Worm (Caenorhabditis elegans): Measurements from ENCODE around the gene D1022.4.

The D1022.4 gene

ce11 chrII:7420157-7420556 is 36.9 kb downstream of the D1022.4 start:
- TF ChIP-seq ztf-23 (GFP tag; IDR thresholded peaks at IDR 0.05) (no peak), ref-1 (GFP tag; conservative IDR thresholded peaks at IDR 0.05) (no peak), ztf-29 (GFP tag; IDR thresholded peaks at IDR 0.05) (no peak), cog-1 (tag; optimal IDR thresholded peaks at IDR 0.05) (no peak), T22C8.4 (GFP tag; IDR thresholded peaks at IDR 0.05) (no peak), med-1 (GFP tag; optimal IDR thresholded peaks at IDR 0.05; ENCODE audit: insufficient read depth) (no peak), klf-2 (GFP tag; conservative IDR thresholded peaks at IDR 0.05) (no peak)

DNA sequence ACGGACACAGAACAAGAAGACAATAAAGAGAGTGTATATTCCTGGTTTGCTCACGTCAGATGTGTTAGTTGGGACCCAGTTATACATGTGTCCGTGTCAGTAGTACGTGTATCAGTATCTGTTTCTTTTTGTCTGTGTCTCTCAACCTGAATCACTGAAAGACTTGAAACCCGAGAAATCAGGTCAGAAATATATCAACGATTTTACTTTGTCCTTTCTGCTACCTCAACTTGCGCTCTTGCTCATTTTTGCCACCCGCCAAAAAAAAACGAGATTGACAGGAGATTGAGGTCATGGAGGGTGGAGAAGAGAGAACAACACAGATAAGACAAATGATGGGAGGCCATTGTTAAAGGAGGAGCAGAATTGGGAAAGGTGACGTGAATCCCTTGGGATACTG is 37.5 kb downstream of the D1022.4 start:
- TF ChIP-seq flt-1 (GFP tag; IDR thresholded peaks at IDR 0.05), result no peak
- no peak for TF ChIP-seq ztf-23 (GFP tag; IDR thresholded peaks at IDR 0.05)
- TF ChIP-seq ztf-29 (GFP tag; IDR thresholded peaks at IDR 0.05), result no peak
- TF ChIP-seq T22C8.4 (GFP tag; IDR thresholded peaks at IDR 0.05), result no peak
- TF ChIP-seq med-1 (GFP tag; optimal IDR thresholded peaks at IDR 0.05; ENCODE audit: insufficient read depth), result no peak
- TF ChIP-seq ref-1 (GFP tag; conservative IDR thresholded peaks at IDR 0.05), result no peak
- TF ChIP-seq tab-1 (GFP tag; IDR thresholded peaks at IDR 0.05), result no peak
- no peak for TF ChIP-seq cog-1 (tag; optimal IDR thresholded peaks at IDR 0.05)
- TF ChIP-seq klf-2 (GFP tag; conservative IDR thresholded peaks at IDR 0.05), result no peak

- TF ChIP-seq med-1 (GFP tag; optimal IDR thresholded peaks at IDR 0.05; ENCODE audit: insufficient read depth) (no peak), T22C8.4 (GFP tag; IDR thresholded peaks at IDR 0.05) (no peak), klf-2 (GFP tag; conservative IDR thresholded peaks at IDR 0.05) (no peak), ztf-23 (GFP tag; IDR thresholded peaks at IDR 0.05) (no peak), flt-1 (GFP tag; IDR thresholded peaks at IDR 0.05) (no peak), cog-1 (tag; optimal IDR thresholded peaks at IDR 0.05) (no peak), tab-1 (GFP tag; IDR thresholded peaks at IDR 0.05) (no peak), ztf-29 (GFP tag; IDR thresholded peaks at IDR 0.05) (no peak), ref-1 (GFP tag; conservative IDR thresholded peaks at IDR 0.05) (no peak)
These were observed 43.3 kb downstream of the D1022.4 start for ce11 chrII:7413764-7414163.

DNA sequence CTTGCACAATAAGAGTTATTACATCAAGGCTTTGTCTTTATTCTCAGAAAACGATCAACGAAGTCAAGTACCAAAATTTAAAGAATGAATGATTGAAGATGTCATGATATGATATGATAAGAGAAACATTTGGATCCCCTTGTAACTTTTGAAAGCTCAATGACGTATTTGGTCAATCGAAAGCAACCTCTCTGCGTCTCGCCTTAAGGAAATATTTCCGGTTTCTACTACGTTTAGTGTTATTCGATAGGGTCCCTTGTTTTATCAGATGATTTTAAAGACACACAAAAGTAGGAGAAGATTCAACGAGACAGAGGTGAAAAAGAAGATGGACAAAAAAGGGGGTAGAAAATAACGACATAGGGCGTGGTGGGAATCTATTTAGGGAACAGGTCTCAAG is 43.8 kb downstream of the D1022.4 start:
- TF ChIP-seq klf-2 (GFP tag; conservative IDR thresholded peaks at IDR 0.05) (no peak), ztf-29 (GFP tag; IDR thresholded peaks at IDR 0.05) (no peak), med-1 (GFP tag; optimal IDR thresholded peaks at IDR 0.05; ENCODE audit: insufficient read depth) (no peak), ztf-23 (GFP tag; IDR thresholded peaks at IDR 0.05) (no peak), tab-1 (GFP tag; IDR thresholded peaks at IDR 0.05) (no peak), flt-1 (GFP tag; IDR thresholded peaks at IDR 0.05) (no peak), cog-1 (tag; optimal IDR thresholded peaks at IDR 0.05) (no peak), T22C8.4 (GFP tag; IDR thresholded peaks at IDR 0.05) (no peak), ref-1 (GFP tag; conservative IDR thresholded peaks at IDR 0.05) (no peak)

DNA sequence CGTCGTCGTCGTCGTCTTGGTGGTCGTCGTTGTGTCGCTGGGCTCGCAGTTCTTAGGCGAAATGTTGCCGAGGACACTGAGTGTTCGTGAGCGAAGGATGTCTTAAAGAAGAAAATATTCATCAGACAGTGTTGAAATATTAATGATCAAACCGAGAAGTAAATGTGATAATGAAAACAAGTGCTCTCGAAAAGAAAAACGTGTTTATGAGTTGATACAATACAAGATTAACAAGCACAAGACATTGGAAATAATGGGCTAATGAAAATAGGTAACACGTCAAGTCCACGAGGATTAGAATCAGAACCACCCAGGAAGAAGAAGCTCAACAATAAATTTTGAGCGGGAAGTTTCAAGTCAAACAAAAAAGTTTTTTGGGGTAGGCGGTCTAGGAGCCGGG is 45.2 kb downstream of the D1022.4 start, which contains the start of gene K02A2.5:
TSS of gene K02A2.5 (minus strand) at position 101 of the 400 bp plus-strand sequence.
- TF ChIP-seq med-1 (GFP tag; optimal IDR thresholded peaks at IDR 0.05; ENCODE audit: insufficient read depth), result no peak
- TF ChIP-seq ztf-23 (GFP tag; IDR thresholded peaks at IDR 0.05), result no peak
- TF ChIP-seq cog-1 (tag; optimal IDR thresholded peaks at IDR 0.05), result no peak
- TF ChIP-seq flt-1 (GFP tag; IDR thresholded peaks at IDR 0.05), result no peak
- TF ChIP-seq T22C8.4 (GFP tag; IDR thresholded peaks at IDR 0.05), result no peak
- no peak for TF ChIP-seq ztf-29 (GFP tag; IDR thresholded peaks at IDR 0.05)
- TF ChIP-seq klf-2 (GFP tag; conservative IDR thresholded peaks at IDR 0.05), result no peak
- no peak for TF ChIP-seq tab-1 (GFP tag; IDR thresholded peaks at IDR 0.05)
- TF ChIP-seq ref-1 (GFP tag; conservative IDR thresholded peaks at IDR 0.05), result no peak

ce11 chrII:7408192-7408591 is 48.9 kb downstream of the D1022.4 start, which contains the start of gene srd-55:
srd-55 (plus strand) TSS chrII:7408492.
- no peak for TF ChIP-seq ztf-23 (GFP tag; IDR thresholded peaks at IDR 0.05)
- no peak for TF ChIP-seq tab-1 (GFP tag; IDR thresholded peaks at IDR 0.05)
- no peak for TF ChIP-seq klf-2 (GFP tag; conservative IDR thresholded peaks at IDR 0.05)
- no peak for TF ChIP-seq ztf-29 (GFP tag; IDR thresholded peaks at IDR 0.05)
- no peak for TF ChIP-seq T22C8.4 (GFP tag; IDR thresholded peaks at IDR 0.05)

ce11 chrII:7406438-7406837 is 50.7 kb downstream of the D1022.4 start:
- TF ChIP-seq tab-1 (GFP tag; IDR thresholded peaks at IDR 0.05) (no peak), cog-1 (tag; optimal IDR thresholded peaks at IDR 0.05) (no peak), ztf-23 (GFP tag; IDR thresholded peaks at IDR 0.05) (no peak), ztf-29 (GFP tag; IDR thresholded peaks at IDR 0.05) (no peak)
